Fruit fly (Drosophila melanogaster) S2 (cell line): Measurements from ENCODE around the gene CG15208.

Experiments used
- CG8478 ChIP-seq: fragments of >200 bp; optimal IDR thresholded peaks from 2 replicates; lab custom pipeline; 2018
- CTCF ChIP-seq, 2 experiments: fragments of >200 bp; optimal IDR thresholded peaks; 2 replicates each; lab custom pipeline; 2018

The CG15208 gene

dm6 chrX:10891150-10891549 lies 8.6 kb upstream of the CG15208 start, which contains the start of gene Ork1:
Ork1 (minus strand) TSS chrX:10891250.
- no peak for TF ChIP-seq CTCF (optimal IDR thresholded peaks at IDR 0.05; lab: Kevin White, UChicago)
- TF ChIP-seq CG8478 (lab: Kevin White, UChicago): no peak

- TF ChIP-seq CTCF (optimal IDR thresholded peaks at IDR 0.05; lab: Kevin White, UChicago) (no peak), CG8478 (lab: Kevin White, UChicago) (no peak)
Observed at dm6 chrX:10893208-10893607, 6.6 kb upstream of the CG15208 start.

dm6 chrX:10899232-10899631 lies 533 bp upstream of the CG15208 start, which contains the start of gene CG1582:
CG1582 (minus strand) TSS chrX:10899302.
- no peak for TF ChIP-seq CG8478 (lab: Kevin White, UChicago)

- TF ChIP-seq CTCF (optimal IDR thresholded peaks at IDR 0.05; lab: Kevin White, UChicago) (no peak), CG8478 (lab: Kevin White, UChicago) (no peak)
Observed at dm6 chrX:10905047-10905446, 5.3 kb downstream of the CG15208 start.

- TF ChIP-seq CG8478 (lab: Kevin White, UChicago) (no peak), CTCF (optimal IDR thresholded peaks at IDR 0.05; lab: Kevin White, UChicago) (no peak)
Observed at dm6 chrX:10905467-10905866, 5.7 kb downstream of the CG15208 start, which contains the start of gene CG43901. CG43901 (plus strand) TSS chrX:10905767.

dm6 chrX:10906222-10906866 lies 6.6 kb downstream of the CG15208 start:
- no peak for TF ChIP-seq CTCF (optimal IDR thresholded peaks at IDR 0.05; lab: Kevin White, UChicago)
- TF ChIP-seq CG8478 (lab: Kevin White, UChicago): no peak

dm6 chrX:10912585-10912984 lies 12.8 kb downstream of the CG15208 start:
- TF ChIP-seq CG8478 (lab: Kevin White, UChicago) (no peak), CTCF (optimal IDR thresholded peaks at IDR 0.05; lab: Kevin White, UChicago) (no peak)

dm6 chrX:10921665-10922064 lies 21.9 kb downstream of the CG15208 start:
- no peak for TF ChIP-seq CTCF (optimal IDR thresholded peaks at IDR 0.05; lab: Kevin White, UChicago)
- TF ChIP-seq CG8478 (lab: Kevin White, UChicago): no peak

- no peak for TF ChIP-seq CG8478 (lab: Kevin White, UChicago)
Observed at dm6 chrX:10922178-10922577, 22.4 kb downstream of the CG15208 start.

dm6 chrX:10923711-10924281 lies 24.0 kb downstream of the CG15208 start, which contains the start of gene v:
v (plus strand) TSS chrX:10923972.
- TF ChIP-seq CTCF (optimal IDR thresholded peaks at IDR 0.05; lab: Kevin White, UChicago): no peak

dm6 chrX:10926245-10926644 lies 26.5 kb downstream of the CG15208 start:
- TF ChIP-seq CTCF (optimal IDR thresholded peaks at IDR 0.05; lab: Kevin White, UChicago) (no peak), CG8478 (lab: Kevin White, UChicago) (no peak)

- no peak for TF ChIP-seq CG8478 (lab: Kevin White, UChicago)
- no peak for TF ChIP-seq CTCF (optimal IDR thresholded peaks at IDR 0.05; lab: Kevin White, UChicago)
Observed at dm6 chrX:10927110-10927509, 27.3 kb downstream of the CG15208 start, which contains the start of gene CG2145. CG2145 (plus strand) TSS chrX:10927399.

- TF ChIP-seq CTCF (optimal IDR thresholded peaks at IDR 0.05; lab: Kevin White, UChicago) (no peak), CG8478 (lab: Kevin White, UChicago) (no peak)
Observed at dm6 chrX:10929613-10930012, 29.8 kb downstream of the CG15208 start.

dm6 chrX:10930553-10931092 lies 30.9 kb downstream of the CG15208 start, which contains the start of gene Myo10A:
Myo10A (plus strand) TSS chrX:10930840.
- no peak for TF ChIP-seq CG8478 (lab: Kevin White, UChicago)
- TF ChIP-seq CTCF (optimal IDR thresholded peaks at IDR 0.05; lab: Kevin White, UChicago): no peak

dm6 chrX:10931250-10931649 lies 31.5 kb downstream of the CG15208 start:
- TF ChIP-seq CTCF (optimal IDR thresholded peaks at IDR 0.05; lab: Kevin White, UChicago) (no peak), CG8478 (lab: Kevin White, UChicago) (no peak)
